Worm (Caenorhabditis elegans): Measurements from ENCODE around the gene K08C7.1.
A peak's percentile ranks its signal among the peaks of the same experiment; 100 is the strongest.
"Not testable (repeated sequence)": the region's sequence is repeated elsewhere in the genome, so short reads cannot be mapped to it uniquely, and the experiment has no call there.

The K08C7.1 gene

DNA sequence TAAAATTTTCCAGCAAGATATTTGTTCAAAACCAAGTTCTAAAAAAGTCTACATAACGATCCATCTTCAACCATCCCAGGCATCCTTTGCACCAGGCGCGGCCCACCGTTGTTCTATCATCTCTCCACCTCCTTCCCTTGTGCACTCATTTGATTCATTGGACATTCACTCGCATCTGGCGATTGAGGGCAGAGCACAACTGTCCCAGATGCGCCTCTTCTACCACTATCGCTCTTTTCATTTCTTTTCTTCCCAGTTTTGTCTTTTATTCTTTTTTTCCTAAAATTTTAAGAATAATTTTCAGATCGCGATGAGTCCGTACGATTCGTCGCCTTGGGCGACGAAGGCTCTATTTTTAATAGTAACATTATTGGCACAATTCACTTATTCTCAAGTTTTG, 9.9 kb downstream of the K08C7.1 start, which contains the start of gene epi-1:
epi-1 (plus strand) TSS at position 301 of the 400 bp plus-strand sequence.
- peak; percentile 11 for TF ChIP-seq rnt-1 (tag; optimal IDR thresholded peaks at IDR 0.05)
- no peak for TF ChIP-seq sptf-1 (tag; optimal IDR thresholded peaks at IDR 0.05)
- no peak for TF ChIP-seq jun-1 (tag; optimal IDR thresholded peaks at IDR 0.05)
- no peak for TF ChIP-seq nhr-12 (tag; optimal IDR thresholded peaks at IDR 0.05)
- no peak for TF ChIP-seq aha-1 (tag; optimal IDR thresholded peaks at IDR 0.05)
- no peak for TF ChIP-seq efl-3 (GFP tag; optimal IDR thresholded peaks at IDR 0.05)

DNA sequence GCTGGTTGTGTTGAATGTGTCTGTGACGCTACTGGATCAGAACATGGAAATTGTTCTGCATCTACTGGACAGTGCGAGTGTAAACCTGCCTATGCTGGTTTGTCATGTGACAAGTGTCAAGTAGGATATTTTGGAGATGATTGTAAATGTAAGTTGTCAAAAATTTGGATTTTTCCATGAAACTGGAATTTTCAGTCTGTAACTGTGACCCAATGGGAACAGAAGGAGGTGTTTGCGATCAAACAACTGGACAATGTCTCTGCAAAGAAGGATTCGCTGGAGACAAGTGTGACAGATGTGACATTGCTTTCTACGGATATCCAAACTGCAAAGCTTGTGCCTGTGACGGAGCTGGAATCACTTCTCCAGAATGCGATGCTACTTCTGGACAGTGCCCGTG, 11.9 kb downstream of the K08C7.1 start:
- TF ChIP-seq C16A3.4 (tag; optimal IDR thresholded peaks at IDR 0.05) (no peak), swsn-7 (tag; optimal IDR thresholded peaks at IDR 0.05) (no peak), nhr-11 (tag; optimal IDR thresholded peaks at IDR 0.05) (no peak), snpc-4 (tag; optimal IDR thresholded peaks at IDR 0.05) (no peak)

DNA sequence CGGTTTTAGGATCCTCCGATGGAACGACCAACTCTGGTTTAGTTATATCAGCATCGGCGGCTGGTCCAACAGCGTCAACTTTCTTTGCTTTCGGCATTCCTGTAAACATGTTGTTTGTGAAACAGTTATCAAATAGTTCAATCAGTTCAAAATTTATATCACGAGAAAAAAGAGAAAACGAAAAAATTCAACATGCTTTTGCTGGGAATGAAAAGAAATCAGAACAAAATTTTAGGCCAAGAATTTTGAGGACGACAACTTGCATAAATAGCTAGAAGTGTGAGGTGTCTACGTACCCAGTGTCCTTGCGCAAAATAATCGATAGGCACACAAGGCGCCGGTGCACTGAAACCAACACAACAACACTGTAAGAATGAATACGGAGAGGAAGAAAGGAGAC, 23.8 kb downstream of the K08C7.1 start, which contains the start of gene K08C7.4:
K08C7.4 (minus strand) TSS at position 101 of the 400 bp plus-strand sequence.
- TF ChIP-seq pag-3 (tag; optimal IDR thresholded peaks at IDR 0.05; ENCODE audit: borderline replicate concordance, insufficient read depth), result no peak
- no peak for TF ChIP-seq unc-86 (tag; optimal IDR thresholded peaks at IDR 0.05)
- no peak for TF ChIP-seq ztf-11 (tag; optimal IDR thresholded peaks at IDR 0.05)

DNA sequence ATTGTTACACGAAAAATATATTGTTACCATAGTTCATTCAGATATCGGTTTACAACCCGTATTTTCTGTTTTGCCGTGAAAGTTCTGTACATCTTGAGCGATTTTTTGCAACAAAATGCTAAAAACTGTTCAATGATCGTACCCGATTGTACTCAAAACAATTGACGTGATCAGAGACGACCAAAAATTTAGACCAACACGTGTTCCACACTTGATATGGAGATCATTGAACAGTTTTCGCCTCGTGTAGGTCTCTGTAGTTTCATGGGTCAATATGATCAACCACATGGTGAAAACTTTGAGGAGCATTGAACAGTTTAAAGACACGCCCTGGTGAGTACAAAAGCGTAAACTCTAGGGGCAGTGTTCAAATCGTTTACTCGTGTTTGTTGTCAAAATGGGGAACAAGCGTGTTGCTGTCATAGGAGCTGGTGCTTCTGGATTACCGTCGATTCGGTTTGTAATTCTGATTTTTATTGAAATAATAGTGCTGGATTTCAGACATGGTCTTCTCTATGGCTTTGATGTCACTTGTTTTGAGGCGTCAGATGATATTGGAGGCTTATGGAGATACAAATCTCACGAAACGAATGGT, 25.6 kb downstream of the K08C7.1 start, which contains the start of gene fmo-2:
fmo-2 (plus strand) TSS at position 370 of the 595 bp plus-strand sequence.
- peak; percentile 41 for TF ChIP-seq nhr-85 (tag)
- TF ChIP-seq nhr-20 (tag; optimal IDR thresholded peaks at IDR 0.05), result peak; percentile 54
- TF ChIP-seq unc-98 (GFP tag; IDR thresholded peaks at IDR 0.05), result no peak
- TF ChIP-seq jun-1 (tag; optimal IDR thresholded peaks at IDR 0.05), result peak; percentile 28
- TF ChIP-seq lin-35 (GFP tag; optimal IDR thresholded peaks at IDR 0.05), result peak in 1 of 2 experiments; percentile 69
- TF ChIP-seq lin-14 (GFP tag; optimal IDR thresholded peaks at IDR 0.05), result peak; percentile 50
- TF ChIP-seq C16A3.4 (tag; optimal IDR thresholded peaks at IDR 0.05), result peak; percentile 29
- no peak for TF ChIP-seq nhr-12 (tag; optimal IDR thresholded peaks at IDR 0.05)
- TF ChIP-seq unc-62 (GFP tag; optimal IDR thresholded peaks at IDR 0.05), result no peak
- TF ChIP-seq elt-3 (tag; optimal IDR thresholded peaks at IDR 0.05), result peak in 1 of 6 experiments; percentile 42
- peak; percentile 40; the same call in 1 of the 2 replicates for TF ChIP-seq nhr-19 (GFP tag; conservative IDR thresholded peaks at IDR 0.05)
- no peak for TF ChIP-seq vab-15 (tag; optimal IDR thresholded peaks at IDR 0.05)
- peak in 1 of 2 experiments; percentile 94 for TF ChIP-seq mdl-1 (tag; optimal IDR thresholded peaks at IDR 0.05)
- no peak for TF ChIP-seq xbp-1 (tag; optimal IDR thresholded peaks at IDR 0.05)
- TF ChIP-seq mef-2 (tag; optimal IDR thresholded peaks at IDR 0.05), result no peak
- TF ChIP-seq nhr-47 (tag; optimal IDR thresholded peaks at IDR 0.05), result no peak

DNA sequence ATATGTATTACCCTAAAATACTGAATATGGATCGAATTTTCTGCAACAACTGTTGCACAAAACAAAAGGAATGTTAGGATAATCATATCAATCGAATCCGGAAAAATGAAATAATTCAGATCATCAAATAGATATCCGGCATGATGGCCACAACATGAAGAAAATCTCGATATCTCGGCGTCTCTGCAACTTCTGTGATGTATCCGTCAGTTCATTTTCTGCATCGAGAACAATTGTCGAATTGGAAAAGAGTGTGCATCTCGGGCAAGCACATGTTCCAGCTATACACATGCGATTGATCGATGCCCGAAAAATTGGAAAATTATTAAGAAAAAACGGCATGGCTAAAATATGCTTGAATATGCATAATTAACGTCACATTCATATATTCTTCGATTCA, 29.1 kb downstream of the K08C7.1 start, which contains the start of the genes K08C7.6 and R102.1:
K08C7.6 (minus strand) TSS at position 101 of the 400 bp plus-strand sequence.
R102.1 (plus strand) TSS at position 291 of the 400 bp plus-strand sequence.
- TF ChIP-seq unc-62 (GFP tag; optimal IDR thresholded peaks at IDR 0.05) (no peak), lin-14 (GFP tag; optimal IDR thresholded peaks at IDR 0.05) (peak; percentile 64), nhr-237 (tag; optimal IDR thresholded peaks at IDR 0.05) (no peak), lin-35 (GFP tag; optimal IDR thresholded peaks at IDR 0.05) (no peak)

DNA sequence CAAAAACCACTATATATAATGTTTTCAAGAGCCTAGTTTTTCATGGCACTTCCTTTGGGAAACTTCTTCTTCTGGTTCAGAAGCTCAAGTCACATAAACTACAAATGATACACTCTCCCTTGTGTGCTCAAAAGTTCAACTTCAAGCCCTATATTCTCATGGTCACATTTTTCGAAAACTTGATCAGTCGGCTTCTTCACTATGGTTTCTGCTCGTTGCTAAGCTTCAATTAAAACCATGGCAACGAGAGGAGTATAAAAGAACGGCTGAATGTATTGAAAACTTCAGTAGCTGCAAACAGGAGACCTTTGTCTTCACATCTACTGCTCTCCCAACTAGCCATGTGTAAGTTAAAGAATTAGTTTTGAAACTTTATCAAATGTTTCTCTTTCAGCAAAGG, 30.7 kb downstream of the K08C7.1 start, which contains the start of gene R102.2:
R102.2 (plus strand) TSS at position 301 of the 400 bp plus-strand sequence.
- TF ChIP-seq nhr-90 (tag; optimal IDR thresholded peaks at IDR 0.05; ENCODE audit: poor library complexity); ztf-4 (tag; optimal IDR thresholded peaks at IDR 0.05); snu-23 (GFP tag; optimal IDR thresholded peaks at IDR 0.05): not testable (repeated sequence)
